Worm (Caenorhabditis elegans): ENCODE measurements around the gene str-94.

- TF ChIP-seq fkh-10 (GFP tag; optimal IDR thresholded peaks at IDR 0.05) (no peak), T20F7.1 (GFP tag; optimal IDR thresholded peaks at IDR 0.05) (no peak), mes-2 (tag; optimal IDR thresholded peaks at IDR 0.05; ENCODE audit: poor library complexity, severe bottlenecking) (no peak), nhr-237 (tag; optimal IDR thresholded peaks at IDR 0.05) (no peak), pha-4 (GFP tag; IDR thresholded peaks at IDR 0.05) (no peak), pha-4 (tag; optimal IDR thresholded peaks at IDR 0.05) (no peak), ceh-82 (tag; optimal IDR thresholded peaks at IDR 0.05) (no peak), nhr-76 (tag; optimal IDR thresholded peaks at IDR 0.05) (no peak), daf-12 (tag; optimal IDR thresholded peaks at IDR 0.05) (no peak), ceh-32 (tag; optimal IDR thresholded peaks at IDR 0.05; ENCODE audit: poor library complexity) (no peak), zag-1 (tag; optimal IDR thresholded peaks at IDR 0.05) (no peak), nhr-11 (tag; optimal IDR thresholded peaks at IDR 0.05) (peak; percentile 4), snpc-4 (tag; optimal IDR thresholded peaks at IDR 0.05) (no peak)
Measured at ce11 chrV:9260411-9260810, 11.3 kb upstream of the str-94 start.
